Worm (Caenorhabditis elegans): Measurements from ENCODE around the gene plc-1.

Gene plc-1

DNA sequence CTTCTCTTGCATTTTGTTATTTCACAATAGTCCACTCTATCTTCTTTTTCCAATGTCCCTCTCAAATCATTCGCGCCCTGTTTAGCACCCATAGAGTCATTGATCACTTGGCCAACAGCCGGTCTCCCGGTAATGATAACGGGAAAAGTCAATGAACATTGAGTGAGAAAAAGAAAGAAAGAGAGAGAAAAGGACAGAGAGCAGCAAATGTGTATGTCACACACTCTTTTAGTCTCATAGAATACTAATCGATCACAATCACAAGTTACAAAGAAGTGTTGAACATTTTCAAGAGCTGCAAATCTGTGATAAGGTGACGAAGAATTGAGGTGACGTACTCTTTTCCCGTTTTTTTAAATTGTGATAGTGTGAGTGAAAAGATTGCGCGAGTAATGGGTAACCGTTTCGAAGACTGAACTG, 66.3 kb downstream of the plc-1 start (continued):
- TF ChIP-seq F39B2.1 (GFP tag; IDR thresholded peaks at IDR 0.05) (no peak), sdz-38 (tag; optimal IDR thresholded peaks at IDR 0.05) (no peak), efl-1 (GFP tag; optimal IDR thresholded peaks at IDR 0.05) (no peak), D2030.7 (GFP tag; IDR thresholded peaks at IDR 0.05) (no peak), aptf-3 (GFP tag; IDR thresholded peaks at IDR 0.05) (no peak), fkh-3 (tag; optimal IDR thresholded peaks at IDR 0.05) (no peak), Y67H2A.10 (GFP tag; conservative IDR thresholded peaks at IDR 0.05) (no peak), snpc-1.1 (tag; optimal IDR thresholded peaks at IDR 0.05; ENCODE audit: insufficient read depth) (no peak), ama-1 (optimal IDR thresholded peaks at IDR 0.05) (no peak), ama-1 (GFP tag; optimal IDR thresholded peaks at IDR 0.05) (no peak), die-1 (tag; optimal IDR thresholded peaks at IDR 0.05) (no peak), mxl-1 (tag; optimal IDR thresholded peaks at IDR 0.05) (no peak), Y56A3A.18 (GFP tag; IDR thresholded peaks at IDR 0.05) (no peak), tbx-9 (tag; optimal IDR thresholded peaks at IDR 0.05; ENCODE audit: borderline replicate concordance) (no peak), athp-1 (tag; optimal IDR thresholded peaks at IDR 0.05) (no peak), lin-54 (GFP tag; optimal IDR thresholded peaks at IDR 0.05) (no peak), madf-8 (GFP tag; conservative IDR thresholded peaks at IDR 0.05) (no peak), B0261.1 (tag; optimal IDR thresholded peaks at IDR 0.05) (no peak), hrde-1 (tag; optimal IDR thresholded peaks at IDR 0.05; ENCODE audit: borderline replicate concordance) (no peak), lin-40 (tag; optimal IDR thresholded peaks at IDR 0.05) (peak; percentile 48), snpc-4 (GFP tag; optimal IDR thresholded peaks at IDR 0.05) (no peak), snpc-4 (tag; optimal IDR thresholded peaks at IDR 0.05) (peak in 1 of 4 experiments; percentile 3), lin-26 (GFP tag; IDR thresholded peaks at IDR 0.05) (0 out of 2 replicates have a peak, but pooled peaks have one; percentile 44), bed-1 (GFP tag; IDR thresholded peaks at IDR 0.05) (no peak), hmg-20 (GFP tag; IDR thresholded peaks at IDR 0.05) (no peak), unc-62 (GFP tag; optimal IDR thresholded peaks at IDR 0.05) (peak; percentile 81), snpc-3.4 (tag; optimal IDR thresholded peaks at IDR 0.05) (no peak), tlf-1 (GFP tag; optimal IDR thresholded peaks at IDR 0.05) (no peak), hlh-26 (GFP tag; conservative IDR thresholded peaks at IDR 0.05) (no peak), ets-4 (GFP tag; optimal IDR thresholded peaks at IDR 0.05) (peak; percentile 88), ccch-3 (GFP tag; optimal IDR thresholded peaks at IDR 0.05) (no peak), hmg-1.2 (GFP tag; IDR thresholded peaks at IDR 0.05) (peak; percentile 30; the same call in 1 of the 2 replicates), ceh-27 (GFP tag; optimal IDR thresholded peaks at IDR 0.05) (no peak), repo-1 (tag; optimal IDR thresholded peaks at IDR 0.05) (no peak), ztf-18 (tag; optimal IDR thresholded peaks at IDR 0.05) (no peak), K12H6.12 (tag; optimal IDR thresholded peaks at IDR 0.05) (peak; percentile 59), atf-7 (tag; optimal IDR thresholded peaks at IDR 0.05) (peak; percentile 79), nfyb-1 (GFP tag; IDR thresholded peaks at IDR 0.05) (peak; percentile 29; the same call in 1 of the 2 replicates), ceh-79 (tag; optimal IDR thresholded peaks at IDR 0.05) (no peak), lag-1 (GFP tag; IDR thresholded peaks at IDR 0.05) (no peak), egl-18 (GFP tag; IDR thresholded peaks at IDR 0.05) (no peak), F10E7.11 (tag; optimal IDR thresholded peaks at IDR 0.05) (no peak), cebp-2 (GFP tag; IDR thresholded peaks at IDR 0.05) (no peak), B0019.2 (GFP tag; conservative IDR thresholded peaks at IDR 0.05) (no peak), mcd-1 (GFP tag; IDR thresholded peaks at IDR 0.05) (no peak), nhr-27 (tag; optimal IDR thresholded peaks at IDR 0.05) (no peak), Y53G8AR.9 (GFP tag; conservative IDR thresholded peaks at IDR 0.05) (0 out of 2 replicates have a peak, but pooled peaks have one; percentile 19), attf-5 (GFP tag; optimal IDR thresholded peaks at IDR 0.05) (peak; percentile 62), rec-8 (tag; optimal IDR thresholded peaks at IDR 0.05) (no peak)
